Fruit fly (Drosophila melanogaster) whole organism, pupa: ENCODE results near the gene pHCl-1.

Source experiments
- CG10348 ChIP-seq: fragments of 200-800 bp; sonication (Bioruptor generic); IDR thresholded peaks from 2 replicates; pipeline ENCODE4 v1.3.6; 2022; ENCODE audit warnings: missing biosample characterization, missing genetic modification characterization
- CG12605 ChIP-seq: fragments of 200-800 bp; sonication (Bioruptor generic); IDR thresholded peaks from 2 replicates; pipeline ENCODE4 v1.3.6; 2022; ENCODE audit warnings: missing biosample characterization, missing genetic modification characterization
- CG13204 ChIP-seq: fragments of 200-800 bp; sonication (Bioruptor generic); optimal IDR thresholded peaks from 2 replicates; lab custom pipeline; 2018; ENCODE audit warnings: missing biosample characterization, mild to moderate bottlenecking, missing genetic modification characterization, moderate library complexity
- CG14655 ChIP-seq: fragments of 200-800 bp; sonication (Bioruptor generic); optimal IDR thresholded peaks from 3 replicates; lab custom pipeline; 2017; ENCODE audit warnings: mild to moderate bottlenecking, missing biosample characterization, missing genetic modification reagents, missing genetic modification characterization
- CG15710 ChIP-seq: fragments of 200-800 bp; sonication (Bioruptor generic); optimal IDR thresholded peaks from 2 replicates; lab custom pipeline; 2018; ENCODE audit warnings: missing biosample characterization, mild to moderate bottlenecking, missing genetic modification characterization, moderate library complexity
- CG17806 ChIP-seq: fragments of 200-800 bp; sonication (Bioruptor generic); optimal IDR thresholded peaks from 2 replicates; lab custom pipeline; 2018; ENCODE audit warnings: missing biosample characterization, mild to moderate bottlenecking, missing genetic modification characterization, moderate library complexity
- CG32121 ChIP-seq: fragments of 200-800 bp; sonication (Bioruptor generic); IDR thresholded peaks from 2 replicates; pipeline ENCODE4 v1.3.6; 2022; ENCODE audit warnings: missing biosample characterization, missing genetic modification characterization
- CG34367 ChIP-seq: fragments of 200-800 bp; sonication (Bioruptor generic); optimal IDR thresholded peaks from 2 replicates; lab custom pipeline; 2018; ENCODE audit warnings: missing biosample characterization, mild to moderate bottlenecking, missing genetic modification characterization
- CG4496 ChIP-seq: fragments of 200-800 bp; sonication (Bioruptor generic); IDR thresholded peaks from 3 replicates; pipeline ENCODE4 v1.3.6; 2022; ENCODE audit warnings: missing biosample characterization, missing genetic modification characterization
- CG8159 ChIP-seq: fragments of 200-800 bp; sonication (Bioruptor generic); optimal IDR thresholded peaks from 3 replicates; lab custom pipeline; 2018; ENCODE audit warnings: missing biosample characterization, mild to moderate bottlenecking, missing genetic modification characterization, moderate library complexity
- CG8301 ChIP-seq: fragments of 200-800 bp; sonication (Bioruptor generic); optimal IDR thresholded peaks from 2 replicates; lab custom pipeline; 2018; ENCODE audit warnings: missing biosample characterization, mild to moderate bottlenecking, missing genetic modification characterization
- CG9948 ChIP-seq: fragments of 200-800 bp; sonication (Bioruptor generic); optimal IDR thresholded peaks from 2 replicates; lab custom pipeline; 2018; ENCODE audit warnings: missing biosample characterization, mild to moderate bottlenecking, missing genetic modification characterization, moderate library complexity
- D1 ChIP-seq: fragments of 200-800 bp; sonication (Bioruptor generic); optimal IDR thresholded peaks from 2 replicates; lab custom pipeline; 2018; ENCODE audit warnings: missing biosample characterization, mild to moderate bottlenecking, missing genetic modification characterization, moderate library complexity
- EcR ChIP-seq: fragments of 200-800 bp; sonication (Bioruptor generic); optimal IDR thresholded peaks from 3 replicates; lab custom pipeline; 2019; ENCODE audit warnings: missing biosample characterization, missing genetic modification characterization, mild to moderate bottlenecking, moderate library complexity, missing genetic modification reagents
- Ets98B ChIP-seq: fragments of 200-800 bp; sonication (Bioruptor generic); IDR thresholded peaks from 2 replicates; pipeline ENCODE4 v1.3.6; 2022; ENCODE audit warnings: missing biosample characterization, missing genetic modification characterization
- Pif1A ChIP-seq: fragments of 200-800 bp; sonication (Bioruptor generic); optimal IDR thresholded peaks from 3 replicates; lab custom pipeline; 2016; ENCODE audit warnings: missing biosample characterization, missing genetic modification characterization
- Pif1B ChIP-seq: fragments of 200-800 bp; sonication (Bioruptor generic); optimal IDR thresholded peaks from 3 replicates; lab custom pipeline; 2016; ENCODE audit warnings: missing biosample characterization, missing genetic modification characterization
- Snoo ChIP-seq: fragments of 200-800 bp; sonication (Bioruptor generic); optimal IDR thresholded peaks from 3 replicates; lab custom pipeline; 2017; ENCODE audit warnings: missing biosample characterization, mild to moderate bottlenecking, missing genetic modification characterization, inconsistent platforms
- fd96Ca ChIP-seq: fragments of 200-800 bp; sonication (Bioruptor generic); IDR thresholded peaks from 3 replicates; pipeline ENCODE4 v1.3.6; 2022; ENCODE audit warnings: missing biosample characterization, missing genetic modification characterization
- gl ChIP-seq: fragments of 200-800 bp; sonication (Bioruptor generic); optimal IDR thresholded peaks from 2 replicates; lab custom pipeline; 2018; ENCODE audit warnings: missing biosample characterization, mild to moderate bottlenecking, missing genetic modification characterization
- rn ChIP-seq: fragments of 200-800 bp; sonication (Bioruptor generic); IDR thresholded peaks from 2 replicates; pipeline ENCODE4 v1.3.6; 2022; ENCODE audit warnings: missing biosample characterization, missing genetic modification characterization

The pHCl-1 gene

dm6 chr3L:15898952-15899351 is at the start of gene pHCl-1:
TSS of gene pHCl-1 (minus strand) at chr3L:15899029.
- TF ChIP-seq EcR (GFP tag; lab: Kevin White, UChicago) = no peak
- no peak for TF ChIP-seq CG34367
- no peak for TF ChIP-seq D1 (tag; lab: Kevin White, UChicago)
- no peak for TF ChIP-seq CG10348
- no peak for TF ChIP-seq CG14655 (GFP tag; lab: Kevin White, UChicago)
- TF ChIP-seq CG9948 (tag; lab: Kevin White, UChicago) = no peak
- TF ChIP-seq Snoo (tag; lab: Kevin White, UChicago) = no peak
- no peak for TF ChIP-seq rn (GFP tag; lab: Robert Waterston, UW)
- no peak for TF ChIP-seq Pif1A (GFP tag; lab: Kevin White, UChicago)
- no peak for TF ChIP-seq CG15710 (tag; lab: Kevin White, UChicago)
- no peak for TF ChIP-seq CG8301 (tag; lab: Kevin White, UChicago)
- TF ChIP-seq Pif1B (GFP tag; lab: Kevin White, UChicago) = no peak
- TF ChIP-seq CG17806 (tag; lab: Kevin White, UChicago) = no peak
- TF ChIP-seq Ets98B = no peak
- TF ChIP-seq CG8159 (tag; lab: Kevin White, UChicago) = no peak

dm6 chr3L:15940823-15941222 is 42.0 kb upstream of the pHCl-1 start:
- TF ChIP-seq CG8301 (tag; lab: Kevin White, UChicago) (peak; percentile 92), CG15710 (tag; lab: Kevin White, UChicago) (peak; percentile 88), CG14655 (GFP tag; lab: Kevin White, UChicago) (peak; percentile 90), CG13204 (GFP tag; lab: Kevin White, UChicago) (peak; percentile 68), Pif1A (GFP tag; lab: Kevin White, UChicago) (peak; percentile 78), D1 (tag; lab: Kevin White, UChicago) (no peak), CG8159 (tag; lab: Kevin White, UChicago) (peak; percentile 86), CG32121 (peak; percentile 95), CG10348 (peak; percentile 81), CG12605 (GFP tag; lab: Robert Waterston, UW) (peak; percentile 90), CG17806 (tag; lab: Kevin White, UChicago) (no peak), CG9948 (tag; lab: Kevin White, UChicago) (peak; percentile 76), CG34367 (peak; percentile 83), CG4496 (GFP tag; lab: Robert Waterston, UW) (peak; percentile 97), EcR (GFP tag; lab: Kevin White, UChicago) (no peak), fd96Ca (peak; percentile 91), Pif1B (GFP tag; lab: Kevin White, UChicago) (peak; percentile 87), gl (tag; lab: Kevin White, UChicago) (no peak), Ets98B (peak; percentile 96), rn (GFP tag; lab: Robert Waterston, UW) (peak; percentile 88), Snoo (tag; lab: Kevin White, UChicago) (peak; percentile 95)
- TF ChIP-seq, all 21 proteins: peak for 17

- peak; percentile 45; the same call in 1 of the 2 replicates for TF ChIP-seq rn (GFP tag; lab: Robert Waterston, UW)
- peak; percentile 72 for TF ChIP-seq CG14655 (GFP tag; lab: Kevin White, UChicago)
- no peak for TF ChIP-seq D1 (tag; lab: Kevin White, UChicago)
- TF ChIP-seq CG8159 (tag; lab: Kevin White, UChicago) = peak; percentile 48
- TF ChIP-seq CG34367 = peak; percentile 16
- TF ChIP-seq CG10348 = no peak
- TF ChIP-seq Ets98B = peak; percentile 69
- TF ChIP-seq CG12605 (GFP tag; lab: Robert Waterston, UW) = peak; percentile 46; the same call in 1 of the 2 replicates
- TF ChIP-seq Pif1A (GFP tag; lab: Kevin White, UChicago) = peak; percentile 65
- peak; percentile 77; the same call in 2 of the 3 replicates for TF ChIP-seq fd96Ca
- peak; percentile 55 for TF ChIP-seq CG15710 (tag; lab: Kevin White, UChicago)
- TF ChIP-seq gl (tag; lab: Kevin White, UChicago) = peak; percentile 6
- TF ChIP-seq CG32121 = peak; percentile 68
- TF ChIP-seq CG9948 (tag; lab: Kevin White, UChicago) = peak; percentile 29
- no peak for TF ChIP-seq CG13204 (GFP tag; lab: Kevin White, UChicago)
- TF ChIP-seq CG4496 (GFP tag; lab: Robert Waterston, UW) = peak; percentile 85
- TF ChIP-seq CG17806 (tag; lab: Kevin White, UChicago) = peak; percentile 37
- peak; percentile 10 for TF ChIP-seq Pif1B (GFP tag; lab: Kevin White, UChicago)
- peak; percentile 4 for TF ChIP-seq Snoo (tag; lab: Kevin White, UChicago)
- TF ChIP-seq CG8301 (tag; lab: Kevin White, UChicago) = peak; percentile 57
- no peak for TF ChIP-seq EcR (GFP tag; lab: Kevin White, UChicago)
Measured at dm6 chr3L:15924811-15925437, 26.1 kb upstream of the pHCl-1 start, which contains the start of gene sff. TSS of gene sff (minus strand) at chr3L:15924861.

- no peak for TF ChIP-seq gl (tag; lab: Kevin White, UChicago)
- no peak for TF ChIP-seq Snoo (tag; lab: Kevin White, UChicago)
- no peak for TF ChIP-seq CG15710 (tag; lab: Kevin White, UChicago)
- TF ChIP-seq Ets98B = no peak
- no peak for TF ChIP-seq CG8301 (tag; lab: Kevin White, UChicago)
- TF ChIP-seq rn (GFP tag; lab: Robert Waterston, UW) = no peak
- no peak for TF ChIP-seq CG4496 (GFP tag; lab: Robert Waterston, UW)
- TF ChIP-seq Pif1B (GFP tag; lab: Kevin White, UChicago) = no peak
- no peak for TF ChIP-seq CG9948 (tag; lab: Kevin White, UChicago)
- TF ChIP-seq D1 (tag; lab: Kevin White, UChicago) = no peak
Measured at dm6 chr3L:15924319-15924718, 25.5 kb upstream of the pHCl-1 start.

dm6 chr3L:15923352-15923751 is 24.5 kb upstream of the pHCl-1 start:
- TF ChIP-seq Pif1A (GFP tag; lab: Kevin White, UChicago) (peak; percentile 14), CG15710 (tag; lab: Kevin White, UChicago) (peak; percentile 33), CG8159 (tag; lab: Kevin White, UChicago) (peak; percentile 50), EcR (GFP tag; lab: Kevin White, UChicago) (no peak), CG17806 (tag; lab: Kevin White, UChicago) (peak; percentile 14), CG10348 (no peak)
- TF ChIP-seq, all 21 proteins: peak for 4
